Worm (Caenorhabditis elegans): Measurements from ENCODE around the gene cec-2.

DNA sequence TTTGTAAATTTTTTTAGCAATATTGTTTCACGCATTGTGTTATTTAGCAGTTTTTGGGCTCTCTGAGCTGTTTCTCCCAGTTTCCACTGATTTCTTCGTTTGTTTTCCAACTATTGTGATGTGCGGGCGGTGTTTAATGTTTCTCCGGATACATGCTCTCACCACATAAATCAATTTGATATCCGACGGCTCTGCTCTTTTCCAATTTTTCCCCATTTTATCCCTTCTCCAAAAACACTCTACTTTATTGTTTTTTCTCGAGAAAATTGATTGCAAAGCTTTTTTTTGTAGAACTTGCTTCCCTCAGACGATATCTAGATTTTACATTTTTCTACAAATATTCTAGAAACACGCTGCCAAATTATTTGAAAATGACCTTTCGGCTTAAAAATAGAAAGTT lies 45.0 kb downstream of the cec-2 start:
- TF ChIP-seq elt-3 (tag; optimal IDR thresholded peaks at IDR 0.05), result no peak
- TF ChIP-seq isw-1 (GFP tag; IDR thresholded peaks at IDR 0.05), result no peak
- no peak for TF ChIP-seq nhr-19 (GFP tag; conservative IDR thresholded peaks at IDR 0.05)
- no peak for TF ChIP-seq unc-130 (tag; optimal IDR thresholded peaks at IDR 0.05)
- TF ChIP-seq nhr-85 (tag), result no peak
- no peak for TF ChIP-seq lsy-2 (tag; optimal IDR thresholded peaks at IDR 0.05)
- TF ChIP-seq ama-1 (optimal IDR thresholded peaks at IDR 0.05), result no peak
- TF ChIP-seq fos-1 (tag; optimal IDR thresholded peaks at IDR 0.05), result no peak
- no peak for TF ChIP-seq nhr-71 (tag; optimal IDR thresholded peaks at IDR 0.05)
- no peak for TF ChIP-seq mdl-1 (tag; optimal IDR thresholded peaks at IDR 0.05)
- TF ChIP-seq grh-1 (GFP tag; IDR thresholded peaks at IDR 0.05), result no peak

Data from whole organism, L1 larva.